Fruit fly (Drosophila melanogaster) whole organism, embryonic: ENCODE data around the gene CG15923.
A peak's percentile ranks its signal among the peaks of the same experiment; 100 is the strongest.

Experiments used
- Bgb ChIP-seq: fragments of 200-800 bp; sonication (Bioruptor generic); IDR thresholded peaks from 2 replicates; pipeline ENCODE4 v1.3.6; 2022; ENCODE audit warnings: missing biosample characterization, missing genetic modification characterization; ENCODE audit not compliant: partially characterized antibody
- CG11504 ChIP-seq: fragments of 200-800 bp; sonication (Bioruptor generic); optimal IDR thresholded peaks from 3 replicates; lab custom pipeline; 2019; ENCODE audit warnings: missing biosample characterization, mild to moderate bottlenecking, missing genetic modification characterization, moderate library complexity
- CG12391 ChIP-seq: fragments of 200-800 bp; sonication (Bioruptor generic); optimal IDR thresholded peaks from 3 replicates; lab custom pipeline; 2018; ENCODE audit warnings: missing biosample characterization, mild to moderate bottlenecking, missing genetic modification characterization, moderate library complexity
- CG14441 ChIP-seq: fragments of 200-800 bp; sonication (Bioruptor generic); IDR thresholded peaks from 2 replicates; pipeline ENCODE4 v1.3.6; 2022; ENCODE audit warnings: missing biosample characterization, missing genetic modification characterization
- CG1603 ChIP-seq: fragments of 200-800 bp; sonication (Bioruptor generic); optimal IDR thresholded peaks from 2 replicates; lab custom pipeline; 2019; ENCODE audit warnings: missing biosample characterization, mild to moderate bottlenecking, missing genetic modification characterization, moderate library complexity
- CG1832 ChIP-seq: fragments of 200-800 bp; sonication (Bioruptor generic); optimal IDR thresholded peaks from 2 replicates; lab custom pipeline; 2017; ENCODE audit warnings: missing biosample characterization, mild to moderate bottlenecking, missing genetic modification characterization, inconsistent platforms
- CG2712 ChIP-seq: fragments of 200-800 bp; optimal IDR thresholded peaks from 3 replicates; lab custom pipeline; 2019; ENCODE audit warnings: missing biosample characterization, mild to moderate bottlenecking, missing genetic modification characterization, moderate library complexity
- CG30020 ChIP-seq: fragments of 200-800 bp; optimal IDR thresholded peaks from 2 replicates; lab custom pipeline; 2019; ENCODE audit warnings: missing biosample characterization, mild to moderate bottlenecking, missing genetic modification characterization, moderate library complexity
- CG31441 ChIP-seq: fragments of 200-800 bp; sonication (Bioruptor generic); IDR thresholded peaks from 2 replicates; pipeline ENCODE4 v1.3.6; 2022; ENCODE audit warnings: missing biosample characterization, missing genetic modification characterization
- CG32532 ChIP-seq: fragments of 200-800 bp; sonication (Bioruptor generic); IDR thresholded peaks from 2 replicates; pipeline ENCODE4 v1.3.6; 2022; ENCODE audit warnings: missing biosample characterization, missing genetic modification characterization
- CG33557 ChIP-seq: fragments of 200-800 bp; sonication (Bioruptor generic); optimal IDR thresholded peaks from 2 replicates; lab custom pipeline; 2019; ENCODE audit warnings: missing biosample characterization, mild to moderate bottlenecking, missing genetic modification characterization, moderate library complexity
- CG34376 ChIP-seq: fragments of 200-800 bp; sonication (Bioruptor generic); optimal IDR thresholded peaks from 2 replicates; lab custom pipeline; 2018; ENCODE audit warnings: missing biosample characterization, mild to moderate bottlenecking, missing genetic modification characterization
- CG34422 ChIP-seq: fragments of 200-800 bp; sonication (Bioruptor generic); IDR thresholded peaks from 3 replicates; pipeline ENCODE4 v1.3.6; 2022; ENCODE audit warnings: missing biosample characterization, missing genetic modification characterization
- CG8290 ChIP-seq, 3 experiments: fragments of 200-800 bp; sonication (Bioruptor generic); optimal IDR thresholded peaks; 2 replicates each; lab custom pipeline; 2016 to 2019; ENCODE audit warnings: missing biosample characterization in 3 of 3, missing genetic modification characterization in 3 of 3, mild to moderate bottlenecking in 2 of 3, moderate library complexity in 1 of 3
- CG8765 ChIP-seq: fragments of 200-800 bp; sonication (Bioruptor generic); IDR thresholded peaks from 2 replicates; pipeline ENCODE4 v1.3.6; 2022; ENCODE audit warnings: missing biosample characterization, missing genetic modification characterization
- CG9215 ChIP-seq: fragments of 200-800 bp; sonication (Bioruptor generic); IDR thresholded peaks from 2 replicates; pipeline ENCODE4 v1.3.6; 2022; ENCODE audit warnings: missing biosample characterization, missing genetic modification characterization
- E2f2 ChIP-seq: fragments of 200-800 bp; sonication (Bioruptor generic); IDR thresholded peaks from 2 replicates; pipeline ENCODE4 v1.3.6; 2022; ENCODE audit warnings: missing biosample characterization, missing genetic modification characterization
- Ets97D ChIP-seq: fragments of 200-800 bp; sonication (Bioruptor generic); optimal IDR thresholded peaks from 3 replicates; lab custom pipeline; 2016; ENCODE audit warnings: missing biosample characterization, missing genetic modification characterization
- HmgZ ChIP-seq: fragments of 200-800 bp; sonication (Bioruptor generic); optimal IDR thresholded peaks from 2 replicates; lab custom pipeline; 2018; ENCODE audit warnings: missing biosample characterization, mild to moderate bottlenecking, missing genetic modification characterization
- Lpt ChIP-seq: fragments of >200 bp; optimal IDR thresholded peaks from 2 replicates; lab custom pipeline; 2018; ENCODE audit warnings: missing biosample characterization, missing genetic modification characterization
- MESR4 ChIP-seq: fragments of 200-800 bp; sonication (Bioruptor generic); optimal IDR thresholded peaks from 2 replicates; lab custom pipeline; 2018; ENCODE audit warnings: missing biosample characterization, mild to moderate bottlenecking, missing genetic modification characterization, moderate library complexity
- Max ChIP-seq: fragments of 200-800 bp; sonication (Bioruptor generic); optimal IDR thresholded peaks from 2 replicates; lab custom pipeline; 2016; ENCODE audit warnings: missing biosample characterization, mild to moderate bottlenecking, missing genetic modification characterization
- Nf-YA ChIP-seq: fragments of 200-800 bp; sonication (Bioruptor generic); IDR thresholded peaks from 2 replicates; pipeline ENCODE4 v1.3.6; 2022; ENCODE audit warnings: missing biosample characterization, missing genetic modification characterization
- Nf-YC ChIP-seq: fragments of 200-800 bp; optimal IDR thresholded peaks from 3 replicates; lab custom pipeline; 2019; ENCODE audit warnings: missing biosample characterization, mild to moderate bottlenecking, missing genetic modification characterization, moderate library complexity
- NfI ChIP-seq: fragments of 200-800 bp; sonication (Bioruptor generic); optimal IDR thresholded peaks from 3 replicates; lab custom pipeline; 2018; ENCODE audit warnings: missing biosample characterization, mild to moderate bottlenecking, missing genetic modification characterization, moderate library complexity
- Opbp ChIP-seq: fragments of 200-800 bp; sonication (Bioruptor generic); IDR thresholded peaks from 3 replicates; pipeline ENCODE4 v1.3.6; 2022; ENCODE audit warnings: missing biosample characterization, missing genetic modification characterization; ENCODE audit not compliant: partially characterized antibody
- Scr ChIP-seq: fragments of 200-800 bp; sonication (Bioruptor generic); IDR thresholded peaks from 2 replicates; pipeline ENCODE4 v1.3.6; 2022; ENCODE audit warnings: missing biosample characterization, missing genetic modification characterization; ENCODE audit not compliant: partially characterized antibody
- Sin3A ChIP-seq: fragments of >200 bp; optimal IDR thresholded peaks from 2 replicates; lab custom pipeline; 2018
- Sry-δ ChIP-seq: fragments of 200-800 bp; sonication (Bioruptor generic); optimal IDR thresholded peaks from 2 replicates; lab custom pipeline; 2016; ENCODE audit warnings: missing biosample characterization, missing genetic modification characterization
- Usf ChIP-seq: fragments of 200-800 bp; sonication (Bioruptor generic); optimal IDR thresholded peaks from 2 replicates; lab custom pipeline; 2017; ENCODE audit warnings: missing genotype, missing biosample characterization, missing genetic modification characterization
- bbx ChIP-seq: fragments of 200-800 bp; sonication (Bioruptor generic); IDR thresholded peaks from 2 replicates; pipeline ENCODE4 v1.3.6; 2022; ENCODE audit warnings: missing biosample characterization, missing genetic modification characterization; ENCODE audit not compliant: partially characterized antibody
- chinmo ChIP-seq: fragments of 200-800 bp; sonication (Bioruptor generic); IDR thresholded peaks from 4 replicates; pipeline ENCODE4 v1.3.6; 2022; ENCODE audit warnings: missing biosample characterization, missing genetic modification characterization; ENCODE audit not compliant: partially characterized antibody
- chn ChIP-seq: fragments of 200-800 bp; sonication (Bioruptor generic); optimal IDR thresholded peaks from 2 replicates; lab custom pipeline; 2016; ENCODE audit warnings: missing biosample characterization, missing genetic modification characterization
- dpn ChIP-seq, 2 experiments: fragments of 200-800 bp; sonication (Bioruptor generic); optimal IDR thresholded peaks; 3 replicates each; lab custom pipeline; 2016; ENCODE audit warnings: missing biosample characterization in 2 of 2, missing genetic modification characterization in 2 of 2
- ind ChIP-seq: fragments of 200-800 bp; sonication (Bioruptor generic); optimal IDR thresholded peaks from 3 replicates; lab custom pipeline; 2016; ENCODE audit warnings: missing biosample characterization, missing genetic modification characterization
- jumu ChIP-seq: fragments of 200-800 bp; sonication (Bioruptor generic); optimal IDR thresholded peaks from 3 replicates; lab custom pipeline; 2016; ENCODE audit warnings: missing biosample characterization, missing genetic modification characterization
- kni ChIP-seq: fragments of 200-800 bp; sonication (Bioruptor generic); optimal IDR thresholded peaks from 3 replicates; lab custom pipeline; 2017; ENCODE audit warnings: mild to moderate bottlenecking, missing biosample characterization, missing genetic modification reagents, missing genetic modification characterization
- nau ChIP-seq: fragments of 200-800 bp; sonication (Bioruptor generic); optimal IDR thresholded peaks from 3 replicates; lab custom pipeline; 2017; ENCODE audit warnings: missing biosample characterization, mild to moderate bottlenecking, missing genetic modification characterization, missing genetic modification reagents
- pho ChIP-seq: fragments of 200-800 bp; sonication (Bioruptor generic); optimal IDR thresholded peaks from 2 replicates; lab custom pipeline; 2016; ENCODE audit warnings: missing biosample characterization, missing genetic modification characterization
- pum ChIP-seq: fragments of 200-800 bp; sonication (Bioruptor generic); optimal IDR thresholded peaks from 2 replicates; lab custom pipeline; 2016; ENCODE audit warnings: missing biosample characterization, missing genetic modification characterization
- sc ChIP-seq, 3 experiments: fragments of >200 bp in 2 of 3; fragments of 200-800 bp in 1 of 3; sonication (Bioruptor generic) in 1 of 3; optimal IDR thresholded peaks; 2 replicates in 2 of 3; 3 replicates in 1 of 3; lab custom pipeline; 2017; ENCODE audit warnings: mild to moderate bottlenecking in 1 of 3, missing biosample characterization in 1 of 3, missing genetic modification characterization in 1 of 3, missing genetic modification reagents in 1 of 3
- sens ChIP-seq: fragments of 200-800 bp; sonication (Bioruptor generic); peaks from one replicate; lab custom pipeline; 2016; ENCODE audit warnings: missing biosample characterization, missing genetic modification characterization
- sisA ChIP-seq: fragments of 200-800 bp; sonication (Bioruptor generic); IDR thresholded peaks from 2 replicates; pipeline ENCODE4 v1.3.6; 2022; ENCODE audit warnings: missing biosample characterization, missing genetic modification characterization
- sug ChIP-seq: fragments of 200-800 bp; optimal IDR thresholded peaks from 2 replicates; lab custom pipeline; 2019; ENCODE audit warnings: missing biosample characterization, mild to moderate bottlenecking, missing genetic modification characterization, moderate library complexity
- tna ChIP-seq: fragments of 200-800 bp; sonication (Bioruptor generic); IDR thresholded peaks from 2 replicates; pipeline ENCODE4 v1.3.6; 2022; ENCODE audit warnings: missing biosample characterization, missing genetic modification characterization; ENCODE audit not compliant: partially characterized antibody
- zen ChIP-seq: fragments of 200-800 bp; sonication (Bioruptor generic); optimal IDR thresholded peaks from 3 replicates; lab custom pipeline; 2018; ENCODE audit warnings: missing biosample characterization, mild to moderate bottlenecking, missing genetic modification characterization, moderate library complexity

The CG15923 gene

DNA sequence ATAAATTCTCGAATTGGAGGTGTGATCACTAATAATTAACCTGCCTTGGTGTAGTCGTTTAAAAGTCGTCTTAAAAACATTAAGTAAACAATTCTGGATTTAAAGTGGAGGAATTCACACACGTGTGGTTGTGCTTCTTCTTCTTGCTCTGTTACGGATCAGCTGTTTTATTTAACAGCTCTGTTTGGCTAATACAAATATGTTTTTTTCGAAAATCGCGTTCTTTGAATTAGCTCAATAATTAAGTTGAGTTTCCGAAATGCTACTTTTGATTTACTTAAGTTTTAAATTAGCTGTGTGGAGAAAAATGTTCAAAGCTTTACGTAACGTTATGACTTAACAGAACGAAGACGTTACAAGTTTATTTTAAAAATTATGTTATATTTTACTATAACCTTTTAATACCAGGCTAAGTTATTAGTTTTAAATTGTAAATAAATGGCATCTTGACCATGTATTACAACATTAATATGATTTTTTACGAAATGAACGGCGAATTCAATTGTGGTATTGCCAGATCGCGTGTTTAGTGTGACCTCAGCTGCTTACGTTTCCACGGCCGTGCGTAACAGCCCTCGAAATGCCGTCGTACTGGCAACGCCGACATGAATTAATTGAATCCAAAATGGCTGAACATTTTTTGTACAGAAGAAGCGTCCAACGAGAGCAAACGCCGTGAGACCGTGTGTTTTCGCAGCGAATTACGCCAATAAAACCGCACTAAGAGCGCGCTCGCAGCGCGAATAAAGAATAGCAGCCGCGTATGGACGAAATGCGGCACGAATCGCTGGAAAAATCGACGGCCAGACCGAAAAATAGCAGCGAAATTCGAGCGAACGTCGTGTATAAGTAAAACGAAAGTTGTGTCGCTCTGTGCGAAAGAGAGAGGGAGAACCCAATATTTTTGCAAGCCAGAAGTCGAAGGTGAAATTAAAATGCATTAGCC lies 23.9 kb downstream of the CG15923 start, which contains the start of the genes Pus1 and bon (continued):
- peak; percentile 57 for TF ChIP-seq Bgb (GFP tag; lab: Robert Waterston, UW)
- TF ChIP-seq NfI (GFP tag; lab: Kevin White, UChicago), result peak; percentile 12
- TF ChIP-seq Lpt (GFP tag; lab: Kevin White, UChicago), result no peak
- peak; percentile 23; the same call in 1 of the 2 replicates for TF ChIP-seq bbx (GFP tag; lab: Robert Waterston, UW)
- TF ChIP-seq kni (GFP tag; lab: Kevin White, UChicago), result peak; percentile 30
- peak; percentile 31 for TF ChIP-seq pho (GFP tag; lab: Kevin White, UChicago)
- TF ChIP-seq Sry-δ (GFP tag; lab: Kevin White, UChicago), result peak; percentile 39
- no peak for TF ChIP-seq CG8290 (GFP tag; optimal IDR thresholded peaks at IDR 0.05; lab: Kevin White, UChicago)
- peak in 1 of 2 experiments; percentile 67 for TF ChIP-seq CG8290 (tag; optimal IDR thresholded peaks at IDR 0.05; lab: Kevin White, UChicago)
- TF ChIP-seq CG11504 (tag; lab: Kevin White, UChicago), result peak; percentile 29
- peak; percentile 33 for TF ChIP-seq CG2712 (tag; lab: Kevin White, UChicago)
- peak; percentile 42 for TF ChIP-seq Nf-YC (tag; lab: Kevin White, UChicago)
- peak; percentile 29 for TF ChIP-seq HmgZ (tag; lab: Kevin White, UChicago)
- TF ChIP-seq CG1832, result peak; percentile 53
- peak; percentile 37 for TF ChIP-seq E2f2 (GFP tag; lab: Robert Waterston, UW)
- peak; percentile 47 for TF ChIP-seq sug (tag; lab: Kevin White, UChicago)
- no peak for TF ChIP-seq chinmo (GFP tag; lab: Robert Waterston, UW)
- peak; percentile 43 for TF ChIP-seq CG30020 (tag; lab: Kevin White, UChicago)
- peak; percentile 46; the same call in 1 of the 2 replicates for TF ChIP-seq tna (GFP tag; lab: Robert Waterston, UW)
- 0 out of 3 replicates have a peak, but pooled peaks have one; percentile 30 for TF ChIP-seq Opbp (GFP tag; lab: Robert Waterston, UW)
- TF ChIP-seq CG31441 (GFP tag; lab: Robert Waterston, UW), result 0 out of 2 replicates have a peak, but pooled peaks have one; percentile 21
- peak; percentile 74 for TF ChIP-seq CG14441 (GFP tag; lab: Robert Waterston, UW)
- TF ChIP-seq CG9215 (GFP tag; lab: Robert Waterston, UW), result no peak
- peak; percentile 5 to 34 for TF ChIP-seq dpn (GFP tag; optimal IDR thresholded peaks at IDR 0.05; lab: Kevin White, UChicago)
- TF ChIP-seq pum, result peak; percentile 14
- TF ChIP-seq zen, result peak; percentile 74
- peak; percentile 26 for TF ChIP-seq ind
- peak; percentile 42; the same call in 1 of the 2 replicates for TF ChIP-seq sisA (GFP tag; lab: Robert Waterston, UW)
- TF ChIP-seq sens (GFP tag; lab: Kevin White, UChicago), result peak; percentile 89
- peak; percentile 5 for TF ChIP-seq chn (GFP tag; lab: Kevin White, UChicago)
- TF ChIP-seq MESR4 (GFP tag; lab: Kevin White, UChicago), result peak; percentile 84
- peak; percentile 38 for TF ChIP-seq Max (GFP tag; lab: Kevin White, UChicago)
- peak; percentile 43 for TF ChIP-seq Sin3A (lab: Kevin White, UChicago)
- TF ChIP-seq sc (optimal IDR thresholded peaks at IDR 0.05; lab: Kevin White, UChicago), result no peak
- TF ChIP-seq sc (GFP tag; optimal IDR thresholded peaks at IDR 0.05; lab: Kevin White, UChicago), result no peak
- TF ChIP-seq nau (GFP tag; lab: Kevin White, UChicago), result no peak
- TF ChIP-seq CG8765 (GFP tag; lab: Robert Waterston, UW), result no peak
- peak; percentile 83 for TF ChIP-seq Ets97D (GFP tag; lab: Kevin White, UChicago)
- peak; percentile 37; the same call in 1 of the 2 replicates for TF ChIP-seq CG32532 (GFP tag; lab: Robert Waterston, UW)
- TF ChIP-seq jumu (GFP tag; lab: Kevin White, UChicago), result peak; percentile 32
- 0 out of 2 replicates have a peak, but pooled peaks have one; percentile 8 for TF ChIP-seq Nf-YA (GFP tag; lab: Robert Waterston, UW)
- no peak for TF ChIP-seq Usf
- TF ChIP-seq CG34422 (GFP tag; lab: Robert Waterston, UW), result peak; percentile 72; the same call in 2 of the 3 replicates
- TF ChIP-seq CG1603 (tag; lab: Kevin White, UChicago), result peak; percentile 67
- peak; percentile 10 for TF ChIP-seq CG34376 (GFP tag; lab: Kevin White, UChicago)
- no peak for TF ChIP-seq CG33557 (GFP tag; lab: Kevin White, UChicago)
- peak; percentile 39 for TF ChIP-seq Scr (GFP tag; lab: Robert Waterston, UW)
- TF ChIP-seq CG12391 (tag; lab: Kevin White, UChicago), result peak; percentile 23
